Fruit fly (Drosophila melanogaster): ENCODE measurements around the gene CG10752.

The CG10752 gene

DNA sequence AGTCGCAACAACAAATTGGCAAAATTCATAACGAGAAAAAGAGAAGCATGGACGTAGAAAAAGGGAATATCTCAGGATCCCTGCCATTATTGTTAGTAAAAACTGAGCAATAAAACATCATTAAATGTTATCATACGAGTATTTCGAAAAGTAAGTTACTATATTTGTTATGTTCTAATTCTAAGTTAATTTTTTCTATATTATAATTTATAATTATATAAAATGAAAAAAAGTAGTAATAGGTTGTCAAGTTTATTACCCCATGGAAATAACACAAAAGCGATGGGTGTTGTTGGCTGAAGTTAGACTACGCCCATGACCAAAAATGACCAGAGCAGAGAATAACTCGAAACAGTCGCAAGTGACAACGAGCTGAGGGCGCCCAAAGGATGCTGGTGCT is 39.0 kb downstream of the CG10752 start (continued):
- TF ChIP-seq vri (GFP tag; optimal IDR thresholded peaks at IDR 0.05) (no peak), CG10669 (GFP tag; optimal IDR thresholded peaks at IDR 0.05) (no peak), esn (GFP tag; optimal IDR thresholded peaks at IDR 0.05) (peak; percentile 80), CG6854 (GFP tag; optimal IDR thresholded peaks at IDR 0.05) (no peak), CG11762 (GFP tag; optimal IDR thresholded peaks at IDR 0.05; ENCODE audit: insufficient read depth) (no peak), pdm3 (GFP tag; optimal IDR thresholded peaks at IDR 0.05) (peak; percentile 41), CG8319 (GFP tag; optimal IDR thresholded peaks at IDR 0.05) (no peak), CG3919 (GFP tag; optimal IDR thresholded peaks at IDR 0.05) (peak; percentile 22), Smox (GFP tag; optimal IDR thresholded peaks at IDR 0.05) (peak; percentile 47), CG1621 (tag; optimal IDR thresholded peaks at IDR 0.05) (no peak), Sox102F (GFP tag; optimal IDR thresholded peaks at IDR 0.05) (peak; percentile 54), CG6792 (GFP tag; optimal IDR thresholded peaks at IDR 0.05) (peak; percentile 72), CG4318 (GFP tag; optimal IDR thresholded peaks at IDR 0.05) (peak; percentile 10), Lpt (GFP tag; optimal IDR thresholded peaks at IDR 0.05) (no peak), Eip78C (GFP tag) (peak; percentile 73), CG6808 (GFP tag; optimal IDR thresholded peaks at IDR 0.05) (no peak), fd85E (GFP tag; optimal IDR thresholded peaks at IDR 0.05) (no peak), lz (GFP tag; optimal IDR thresholded peaks at IDR 0.05) (peak; percentile 50), Eip93F (GFP tag; optimal IDR thresholded peaks at IDR 0.05) (no peak), CG8119 (GFP tag; IDR thresholded peaks at IDR 0.05) (peak; percentile 71), CG34406 (GFP tag; optimal IDR thresholded peaks at IDR 0.05) (peak; percentile 86), OdsH (GFP tag; optimal IDR thresholded peaks at IDR 0.05) (peak; percentile 72), Hr39 (GFP tag; optimal IDR thresholded peaks at IDR 0.05) (peak; percentile 39), spab (GFP tag; optimal IDR thresholded peaks at IDR 0.05) (no peak), CG31627 (GFP tag; optimal IDR thresholded peaks at IDR 0.05) (peak; percentile 44), CG10631 (GFP tag; optimal IDR thresholded peaks at IDR 0.05) (peak; percentile 78), CG11294 (GFP tag; IDR thresholded peaks at IDR 0.05) (no peak; the same call in 1 of the 2 replicates), dsx (GFP tag; optimal IDR thresholded peaks at IDR 0.05; ENCODE audit: poor library complexity, severe bottlenecking) (peak; percentile 10), CG3032 (tag; optimal IDR thresholded peaks at IDR 0.05) (peak; percentile 90), dac (GFP tag; optimal IDR thresholded peaks at IDR 0.05) (no peak), Gug (GFP tag; IDR thresholded peaks at IDR 0.05) (peak; percentile 29; the same call in 1 of the 2 replicates), Eip75B (GFP tag; optimal IDR thresholded peaks at IDR 0.05) (peak; percentile 38), topi (GFP tag; optimal IDR thresholded peaks at IDR 0.05) (peak; percentile 8), net (GFP tag; optimal IDR thresholded peaks at IDR 0.05) (peak; percentile 32), Hr38 (GFP tag; optimal IDR thresholded peaks at IDR 0.05) (no peak), fkh (GFP tag; optimal IDR thresholded peaks at IDR 0.05) (no peak), cyc (GFP tag; optimal IDR thresholded peaks at IDR 0.05) (no peak), Met (GFP tag; optimal IDR thresholded peaks at IDR 0.05) (no peak), CG32006 (GFP tag; optimal IDR thresholded peaks at IDR 0.05) (peak; percentile 61), CG15336 (GFP tag; IDR thresholded peaks at IDR 0.05) (peak; percentile 56; the same call in 1 of the 2 replicates)

DNA sequence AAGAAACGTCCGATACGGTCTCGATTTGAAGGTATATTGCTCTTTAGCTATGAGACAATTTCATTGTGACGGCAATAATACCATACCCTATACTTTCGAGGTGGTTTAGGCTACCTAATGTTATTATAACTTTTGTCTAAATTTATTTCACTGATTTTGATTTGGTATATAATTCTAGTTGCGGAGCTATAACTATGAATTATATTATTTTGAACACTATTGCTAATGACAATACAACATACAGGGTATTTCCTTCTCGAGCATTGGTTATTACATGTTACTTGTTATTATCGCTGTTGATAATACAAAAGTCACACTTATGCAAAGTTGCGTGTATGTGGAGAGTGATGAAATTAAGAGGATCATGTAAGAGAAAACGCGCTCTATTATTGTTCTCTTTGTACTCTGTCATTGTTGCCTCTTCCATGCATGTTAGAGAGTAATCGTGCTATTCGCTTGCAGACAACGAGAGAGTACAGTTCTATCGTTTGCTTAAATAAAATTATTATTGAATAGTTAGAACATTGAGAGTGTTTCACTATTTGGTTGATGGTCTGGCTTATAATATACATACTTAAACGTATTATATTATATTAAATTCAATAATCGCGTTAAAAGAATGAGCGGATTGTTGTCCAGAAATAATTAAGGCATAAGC is 40.7 kb downstream of the CG10752 start, which contains the start of gene CG32115:
CG32115 (minus strand) TSS at position 38 of the 658 bp plus-strand sequence.
- peak; percentile 88 for TF ChIP-seq CG16779 (tag; optimal IDR thresholded peaks at IDR 0.05)
- peak; percentile 95 for TF ChIP-seq CG11294 (GFP tag; IDR thresholded peaks at IDR 0.05)
- peak; percentile 95 for TF ChIP-seq Sox102F (GFP tag; optimal IDR thresholded peaks at IDR 0.05)
- TF ChIP-seq CG6276 (GFP tag; optimal IDR thresholded peaks at IDR 0.05): peak; percentile 84
- TF ChIP-seq Ets96B (tag; optimal IDR thresholded peaks at IDR 0.05): peak; percentile 95
- TF ChIP-seq CG1621 (tag; optimal IDR thresholded peaks at IDR 0.05): peak; percentile 90
- TF ChIP-seq Blimp-1 (GFP tag; optimal IDR thresholded peaks at IDR 0.05): peak; percentile 86
- TF ChIP-seq fd59A (GFP tag; optimal IDR thresholded peaks at IDR 0.05): peak; percentile 85
- peak; percentile 56 for TF ChIP-seq dac (GFP tag; optimal IDR thresholded peaks at IDR 0.05)
- peak; percentile 93 for TF ChIP-seq net (GFP tag; optimal IDR thresholded peaks at IDR 0.05)
- peak; percentile 78 for TF ChIP-seq spab (GFP tag; optimal IDR thresholded peaks at IDR 0.05)
- TF ChIP-seq Sox14 (GFP tag; optimal IDR thresholded peaks at IDR 0.05): peak; percentile 97
- TF ChIP-seq acj6 (GFP tag; optimal IDR thresholded peaks at IDR 0.05): peak; percentile 96
- TF ChIP-seq Eip78C (GFP tag): peak; percentile 99
- TF ChIP-seq CG8319 (GFP tag; optimal IDR thresholded peaks at IDR 0.05): peak; percentile 91
- peak; percentile 95 for TF ChIP-seq CG32006 (GFP tag; optimal IDR thresholded peaks at IDR 0.05)
- peak; percentile 93 for TF ChIP-seq dsx (GFP tag; optimal IDR thresholded peaks at IDR 0.05; ENCODE audit: poor library complexity, severe bottlenecking)
- peak; percentile 75 for TF ChIP-seq fkh (GFP tag; optimal IDR thresholded peaks at IDR 0.05)
- peak; percentile 95 for TF ChIP-seq CG3919 (GFP tag; optimal IDR thresholded peaks at IDR 0.05)
- TF ChIP-seq CG7368 (GFP tag; optimal IDR thresholded peaks at IDR 0.05): peak; percentile 89
- peak; percentile 92 for TF ChIP-seq CG10669 (GFP tag; optimal IDR thresholded peaks at IDR 0.05)
- peak; percentile 74 for TF ChIP-seq CG9139 (GFP tag; optimal IDR thresholded peaks at IDR 0.05)
